Worm (Caenorhabditis elegans) whole organism, mixed stage, embryonic: Measurements from ENCODE around the gene Y50D7A.13.

ENCODE experiments used
- M03D4.4 ChIP-seq: sonication (generic microtip); optimal IDR thresholded peaks from 2 replicates; lab custom pipeline; 2017; ENCODE audit warnings: mild to moderate bottlenecking, missing genetic modification characterization, missing compliant biosample characterization
- bed-3 ChIP-seq: fragments of 200-800 bp; sonication (Bioruptor generic); optimal IDR thresholded peaks from 3 replicates; lab custom pipeline; 2018; ENCODE audit warnings: mild to moderate bottlenecking, missing genetic modification characterization, moderate library complexity, missing compliant biosample characterization
- blmp-1 ChIP-seq: fragments of 150-350 bp; optimal IDR thresholded peaks from 2 replicates; lab custom pipeline; 2014; ENCODE audit warnings: missing biosample characterization, missing genetic modification characterization
- ceh-43 ChIP-seq: fragments of 200-800 bp; sonication (Bioruptor generic); optimal IDR thresholded peaks from 2 replicates; lab custom pipeline; 2018; ENCODE audit warnings: mild to moderate bottlenecking, missing genetic modification characterization, moderate library complexity, missing compliant biosample characterization
- ceh-83 ChIP-seq: fragments of 200-800 bp; sonication (Bioruptor generic); optimal IDR thresholded peaks from 2 replicates; lab custom pipeline; 2018; ENCODE audit warnings: mild to moderate bottlenecking, missing genetic modification characterization, missing compliant biosample characterization
- ces-1 ChIP-seq: fragments of 150-350 bp; optimal IDR thresholded peaks from 2 replicates; lab custom pipeline; 2014; ENCODE audit warnings: missing biosample characterization, missing genetic modification reagents, missing genetic modification characterization
- cnd-1 ChIP-seq: fragments of 200-800 bp; sonication (Bioruptor generic); optimal IDR thresholded peaks from 2 replicates; lab custom pipeline; 2018; ENCODE audit warnings: mild to moderate bottlenecking, missing genetic modification characterization, missing compliant biosample characterization
- drap-1 ChIP-seq: fragments of 200-800 bp; sonication (Bioruptor generic); optimal IDR thresholded peaks from 3 replicates; lab custom pipeline; 2018; ENCODE audit warnings: mild to moderate bottlenecking, missing genetic modification characterization, missing compliant biosample characterization
- elt-1 ChIP-seq: sonication (generic microtip); optimal IDR thresholded peaks from 2 replicates; lab custom pipeline; 2017; ENCODE audit warnings: missing genetic modification characterization, mild to moderate bottlenecking, missing compliant biosample characterization, antibody characterized with exemption, moderate library complexity, borderline replicate concordance; ENCODE audit not compliant: insufficient read depth
- elt-3 ChIP-seq: fragments of 150-350 bp; optimal IDR thresholded peaks from 2 replicates; lab custom pipeline; 2014; ENCODE audit warnings: missing biosample characterization, missing genetic modification characterization
- flh-1 ChIP-seq: fragments of 200-800 bp; sonication (Bioruptor generic); optimal IDR thresholded peaks from 2 replicates; lab custom pipeline; 2018; ENCODE audit warnings: mild to moderate bottlenecking, missing genetic modification characterization, moderate library complexity, missing compliant biosample characterization
- ham-2 ChIP-seq: fragments of 200-800 bp; sonication (Bioruptor generic); optimal IDR thresholded peaks from 2 replicates; lab custom pipeline; 2018; ENCODE audit warnings: mild to moderate bottlenecking, missing genetic modification characterization, missing compliant biosample characterization
- lin-13 ChIP-seq: fragments of 150-350 bp; optimal IDR thresholded peaks from 2 replicates; lab custom pipeline; 2014; ENCODE audit warnings: missing biosample characterization, missing genetic modification characterization
- lin-32 ChIP-seq: fragments of 200-800 bp; sonication (Bioruptor generic); optimal IDR thresholded peaks from 2 replicates; lab custom pipeline; 2018; ENCODE audit warnings: mild to moderate bottlenecking, missing genetic modification characterization, missing compliant biosample characterization
- mls-2 ChIP-seq: sonication (generic microtip); optimal IDR thresholded peaks from 2 replicates; lab custom pipeline; 2016; ENCODE audit warnings: mild to moderate bottlenecking, missing genetic modification characterization, moderate library complexity, missing compliant biosample characterization
- nhr-12 ChIP-seq: fragments of 150-350 bp; optimal IDR thresholded peaks from 2 replicates; lab custom pipeline; 2014; ENCODE audit warnings: missing biosample characterization, missing genetic modification characterization
- nhr-2 ChIP-seq: fragments of 150-350 bp; optimal IDR thresholded peaks from 2 replicates; lab custom pipeline; 2014; ENCODE audit warnings: missing biosample characterization, missing genetic modification characterization
- nhr-28 ChIP-seq: fragments of 150-350 bp; optimal IDR thresholded peaks from 2 replicates; lab custom pipeline; 2014; ENCODE audit warnings: missing biosample characterization, missing genetic modification characterization
- nhr-76 ChIP-seq: sonication (generic microtip); optimal IDR thresholded peaks from 2 replicates; lab custom pipeline; 2017; ENCODE audit warnings: missing biosample characterization, missing genetic modification characterization
- pha-4 ChIP-seq: fragments of 150-350 bp; optimal IDR thresholded peaks from 2 replicates; lab custom pipeline; 2018; ENCODE audit warnings: missing biosample characterization, missing genetic modification reagents, missing genetic modification characterization
- sem-2 ChIP-seq: fragments of 200-800 bp; sonication (Bioruptor generic); optimal IDR thresholded peaks from 2 replicates; lab custom pipeline; 2018; ENCODE audit warnings: mild to moderate bottlenecking, missing genetic modification characterization, missing compliant biosample characterization
- tbx-8 ChIP-seq: fragments of 200-800 bp; sonication (Bioruptor generic); optimal IDR thresholded peaks from 2 replicates; lab custom pipeline; 2018; ENCODE audit warnings: mild to moderate bottlenecking, missing genetic modification characterization, moderate library complexity, missing compliant biosample characterization
- unc-120 ChIP-seq: sonication (generic microtip); optimal IDR thresholded peaks from 2 replicates; lab custom pipeline; 2017; ENCODE audit warnings: missing genetic modification characterization, missing compliant biosample characterization; ENCODE audit not compliant: poor library complexity, severe bottlenecking
- unc-39 ChIP-seq: fragments of 150-350 bp; optimal IDR thresholded peaks from 2 replicates; lab custom pipeline; 2014; ENCODE audit warnings: missing biosample characterization, missing genetic modification characterization
- unc-62 ChIP-seq: fragments of 150-350 bp; optimal IDR thresholded peaks from 2 replicates; lab custom pipeline; 2014; ENCODE audit warnings: missing biosample characterization, missing genetic modification reagents, missing genetic modification characterization
- zip-8 ChIP-seq: fragments of 150-350 bp; optimal IDR thresholded peaks from 2 replicates; lab custom pipeline; 2014; ENCODE audit warnings: missing biosample characterization, missing genetic modification characterization
- ztf-11 ChIP-seq: fragments of 150-350 bp; optimal IDR thresholded peaks from 2 replicates; lab custom pipeline; 2014; ENCODE audit warnings: missing biosample characterization, missing genetic modification characterization

Gene Y50D7A.13

ce11 chrIII:264790-265189 is 29.6 kb downstream of the Y50D7A.13 start, which contains the start of gene xpd-1:
Gene xpd-1, plus strand, starts transcription at chrIII:265090.
- no peak for TF ChIP-seq ztf-11 (tag; lab: Kevin White, UChicago)
- TF ChIP-seq drap-1 (GFP tag; lab: Kevin White, UChicago): no peak
- TF ChIP-seq nhr-12 (tag; lab: Kevin White, UChicago): no peak
- TF ChIP-seq flh-1 (GFP tag; lab: Kevin White, UChicago): no peak
- no peak for TF ChIP-seq ces-1 (GFP tag; lab: Kevin White, UChicago)
- TF ChIP-seq elt-1 (tag; lab: Kevin White, UChicago): no peak
- no peak for TF ChIP-seq lin-32
- no peak for TF ChIP-seq unc-62 (GFP tag; lab: Kevin White, UChicago)
- TF ChIP-seq ham-2 (GFP tag; lab: Kevin White, UChicago): no peak
- TF ChIP-seq nhr-2 (tag; lab: Kevin White, UChicago): no peak
- TF ChIP-seq nhr-28 (tag; lab: Kevin White, UChicago): no peak
- TF ChIP-seq zip-8: no peak
- TF ChIP-seq ceh-83 (GFP tag; lab: Kevin White, UChicago): no peak
- no peak for TF ChIP-seq unc-39 (tag; lab: Kevin White, UChicago)
- TF ChIP-seq tbx-8: no peak
- no peak for TF ChIP-seq nhr-76 (tag; lab: Kevin White, UChicago)
- TF ChIP-seq bed-3 (GFP tag; lab: Kevin White, UChicago): no peak
- no peak for TF ChIP-seq M03D4.4 (tag; lab: Kevin White, UChicago)
- no peak for TF ChIP-seq lin-13

- no peak for TF ChIP-seq blmp-1 (tag; lab: Kevin White, UChicago)
- TF ChIP-seq elt-3 (tag; lab: Kevin White, UChicago): no peak
- TF ChIP-seq cnd-1: no peak
- no peak for TF ChIP-seq unc-39 (tag; lab: Kevin White, UChicago)
- no peak for TF ChIP-seq ces-1 (GFP tag; lab: Kevin White, UChicago)
Measured at ce11 chrIII:254235-254634, 40.2 kb downstream of the Y50D7A.13 start, which contains the start of gene Y50D7A.3. Gene Y50D7A.3, plus strand, starts transcription at chrIII:254535.

ce11 chrIII:251410-251809 is 43.0 kb downstream of the Y50D7A.13 start:
- TF ChIP-seq sem-2 (GFP tag; lab: Kevin White, UChicago): no peak
- no peak for TF ChIP-seq nhr-76 (tag; lab: Kevin White, UChicago)
- TF ChIP-seq blmp-1 (tag; lab: Kevin White, UChicago): no peak
- TF ChIP-seq drap-1 (GFP tag; lab: Kevin White, UChicago): no peak
- TF ChIP-seq mls-2: no peak
- no peak for TF ChIP-seq pha-4 (tag; lab: Kevin White, UChicago)
- no peak for TF ChIP-seq unc-120 (tag; lab: Kevin White, UChicago)
- no peak for TF ChIP-seq ceh-43
